Worm (Caenorhabditis elegans): ENCODE results near the gene C04E7.5.
"Not testable (repeated sequence)": the region's sequence is repeated elsewhere in the genome, so short reads cannot be mapped to it uniquely, and the experiment has no call there.

Gene C04E7.5

ce11 chrX:351398-351797 lies 9.2 kb upstream of the C04E7.5 start:
- TF ChIP-seq zfh-2 (GFP tag; conservative IDR thresholded peaks at IDR 0.05) (0 out of 2 replicates have a peak, but pooled peaks have one; percentile 12), rcor-1 (GFP tag; IDR thresholded peaks at IDR 0.05) (peak; percentile 28; the same call in 1 of the 2 replicates), dox-1 (GFP tag; IDR thresholded peaks at IDR 0.05) (peak; percentile 68), aptf-3 (GFP tag; IDR thresholded peaks at IDR 0.05) (0 out of 2 replicates have a peak, but pooled peaks have one; percentile 9), hmg-1.2 (GFP tag; IDR thresholded peaks at IDR 0.05) (peak; percentile 73), lin-26 (GFP tag; IDR thresholded peaks at IDR 0.05) (peak; percentile 90), ekl-4 (GFP tag; IDR thresholded peaks at IDR 0.05) (0 out of 2 replicates have a peak, but pooled peaks have one; percentile 29), D2030.7 (GFP tag; IDR thresholded peaks at IDR 0.05) (peak; percentile 33; the same call in 1 of the 2 replicates), nhr-120 (GFP tag; IDR thresholded peaks at IDR 0.05) (peak; percentile 83; the same call in 1 of the 2 replicates), nfyb-1 (GFP tag; IDR thresholded peaks at IDR 0.05) (peak; percentile 79), madf-6 (GFP tag; IDR thresholded peaks at IDR 0.05) (peak; percentile 55; the same call in 1 of the 2 replicates), ceh-100 (GFP tag; IDR thresholded peaks at IDR 0.05) (peak; percentile 38; the same call in 1 of the 2 replicates), Y56A3A.18 (GFP tag; IDR thresholded peaks at IDR 0.05) (0 out of 2 replicates have a peak, but pooled peaks have one; percentile 39), ztf-25 (GFP tag; IDR thresholded peaks at IDR 0.05) (peak; percentile 84), ceh-40 (GFP tag; IDR thresholded peaks at IDR 0.05) (peak; percentile 59; the same call in 1 of the 2 replicates), egl-44 (GFP tag; IDR thresholded peaks at IDR 0.05) (peak; percentile 54; the same call in 1 of the 2 replicates), mcd-1 (GFP tag; IDR thresholded peaks at IDR 0.05) (peak; percentile 49), madf-3 (GFP tag; IDR thresholded peaks at IDR 0.05) (0 out of 2 replicates have a peak, but pooled peaks have one; percentile 39), tbp1 (GFP tag; optimal IDR thresholded peaks at IDR 0.05) (peak; percentile 82), B0261.1 (tag; optimal IDR thresholded peaks at IDR 0.05) (peak; percentile 55), rpc-1 (tag; optimal IDR thresholded peaks at IDR 0.05) (peak; percentile 32)
- not testable (repeated sequence) for TF ChIP-seq rpc-1 (optimal IDR thresholded peaks at IDR 0.05)

- TF ChIP-seq rcor-1 (GFP tag; IDR thresholded peaks at IDR 0.05), result peak; percentile 76
- TF ChIP-seq aptf-2 (GFP tag; conservative IDR thresholded peaks at IDR 0.05), result no peak
- TF ChIP-seq sdz-38 (tag; optimal IDR thresholded peaks at IDR 0.05), result no peak
- peak; percentile 94 for TF ChIP-seq lin-26 (GFP tag; IDR thresholded peaks at IDR 0.05)
- no peak for TF ChIP-seq hlh-26 (GFP tag; conservative IDR thresholded peaks at IDR 0.05)
- TF ChIP-seq K11D2.4 (GFP tag; IDR thresholded peaks at IDR 0.05), result peak; percentile 68
- peak; percentile 54 for TF ChIP-seq unc-130 (GFP tag; optimal IDR thresholded peaks at IDR 0.05)
- no peak for TF ChIP-seq F39B2.1 (GFP tag; IDR thresholded peaks at IDR 0.05)
- TF ChIP-seq ceh-100 (GFP tag; IDR thresholded peaks at IDR 0.05), result no peak
- peak; percentile 82 for TF ChIP-seq madf-10 (tag; optimal IDR thresholded peaks at IDR 0.05)
- no peak for TF ChIP-seq C17E4.6 (GFP tag; IDR thresholded peaks at IDR 0.05)
- 0 out of 2 replicates have a peak, but pooled peaks have one; percentile 35 for TF ChIP-seq Y56A3A.18 (GFP tag; IDR thresholded peaks at IDR 0.05)
- TF ChIP-seq somi-1 (GFP tag; optimal IDR thresholded peaks at IDR 0.05), result peak; percentile 20
- TF ChIP-seq repo-1 (tag; optimal IDR thresholded peaks at IDR 0.05), result peak; percentile 30
- no peak for TF ChIP-seq hsf-1 (GFP tag; IDR thresholded peaks at IDR 0.05)
- no peak for TF ChIP-seq aptf-3 (GFP tag; IDR thresholded peaks at IDR 0.05)
- peak; percentile 97 for TF ChIP-seq rpc-1 (optimal IDR thresholded peaks at IDR 0.05)
- peak; percentile 96 for TF ChIP-seq rpc-1 (tag; optimal IDR thresholded peaks at IDR 0.05)
- TF ChIP-seq madf-8 (GFP tag; conservative IDR thresholded peaks at IDR 0.05), result no peak
- TF ChIP-seq B0035.1 (tag; optimal IDR thresholded peaks at IDR 0.05), result peak; percentile 82
- TF ChIP-seq ztf-26 (tag; optimal IDR thresholded peaks at IDR 0.05), result peak; percentile 39
- TF ChIP-seq rec-8 (tag; optimal IDR thresholded peaks at IDR 0.05), result peak; percentile 64 to 71
- TF ChIP-seq dpff-1 (tag; optimal IDR thresholded peaks at IDR 0.05), result no peak
- 0 out of 2 replicates have a peak, but pooled peaks have one; percentile 35 for TF ChIP-seq ztf-28 (GFP tag; IDR thresholded peaks at IDR 0.05)
- TF ChIP-seq B0019.2 (GFP tag; conservative IDR thresholded peaks at IDR 0.05), result no peak
- no peak for TF ChIP-seq ccch-3 (GFP tag; optimal IDR thresholded peaks at IDR 0.05)
- TF ChIP-seq nfya-1 (tag; optimal IDR thresholded peaks at IDR 0.05; ENCODE audit: borderline replicate concordance, insufficient read depth), result no peak
- no peak for TF ChIP-seq zim-3 (tag; optimal IDR thresholded peaks at IDR 0.05)
- TF ChIP-seq F37B4.10 (GFP tag; IDR thresholded peaks at IDR 0.05), result no peak
- peak; percentile 91 for TF ChIP-seq lin-40 (tag; optimal IDR thresholded peaks at IDR 0.05)
- TF ChIP-seq ztf-18 (tag; optimal IDR thresholded peaks at IDR 0.05), result peak; percentile 78
These were observed 7.4 kb upstream of the C04E7.5 start, which contains the start of gene sor-3 for ce11 chrX:353134-353669. TSS of gene sor-3 (plus strand) at chrX:353619.

All from whole organism, young adult.